Fruit fly (Drosophila melanogaster): Measurements from ENCODE around the gene shtd.

- TF ChIP-seq CG8478 (optimal IDR thresholded peaks at IDR 0.05) (no peak), CTCF (optimal IDR thresholded peaks at IDR 0.05) (no peak)
These were observed 14.1 kb downstream of the shtd start for dm6 chrX:15448136-15448535.
